Worm (Caenorhabditis elegans) whole organism, late embryonic: ENCODE measurements around the gene C33D9.10.

Source experiments
- C08G9.2 ChIP-seq: sonication (generic microtip); optimal IDR thresholded peaks from 2 replicates; lab custom pipeline; 2016; ENCODE audit warnings: mild to moderate bottlenecking, missing genetic modification characterization, moderate library complexity, missing compliant biosample characterization
- C38D4.7 ChIP-seq: fragments of 200-800 bp; sonication (Bioruptor generic); optimal IDR thresholded peaks from 2 replicates; lab custom pipeline; 2018; ENCODE audit warnings: mild to moderate bottlenecking, missing genetic modification characterization, moderate library complexity, missing compliant biosample characterization
- F13H6.1 ChIP-seq: sonication (generic microtip); optimal IDR thresholded peaks from 2 replicates; lab custom pipeline; 2016; ENCODE audit warnings: missing genetic modification characterization, missing compliant biosample characterization
- K02D7.2 ChIP-seq: sonication (generic microtip); optimal IDR thresholded peaks from 2 replicates; lab custom pipeline; 2017; ENCODE audit warnings: mild to moderate bottlenecking, missing genetic modification characterization, missing compliant biosample characterization
- K09A11.1 ChIP-seq: sonication (generic microtip); optimal IDR thresholded peaks from 2 replicates; lab custom pipeline; 2017; ENCODE audit warnings: antibody characterized with exemption, mild to moderate bottlenecking, missing genetic modification characterization, missing compliant biosample characterization; ENCODE audit not compliant: insufficient read depth
- T23F11.4 ChIP-seq: fragments of 200-800 bp; sonication (Bioruptor generic); optimal IDR thresholded peaks from 2 replicates; lab custom pipeline; 2018; ENCODE audit warnings: mild to moderate bottlenecking, missing genetic modification characterization, missing compliant biosample characterization
- Y22D7AL.16 ChIP-seq: sonication (generic microtip); optimal IDR thresholded peaks from 2 replicates; lab custom pipeline; 2016; ENCODE audit warnings: missing genetic modification characterization, missing compliant biosample characterization
- ceh-14 ChIP-seq: sonication (generic microtip); optimal IDR thresholded peaks from 2 replicates; lab custom pipeline; 2016; ENCODE audit warnings: missing genotype, missing genetic modification characterization, missing compliant biosample characterization
- ceh-18 ChIP-seq: sonication (generic microtip); optimal IDR thresholded peaks from 2 replicates; lab custom pipeline; 2016; ENCODE audit warnings: missing genetic modification characterization, missing compliant biosample characterization
- ceh-22 ChIP-seq: sonication (generic microtip); optimal IDR thresholded peaks from 2 replicates; lab custom pipeline; 2017; ENCODE audit warnings: missing biosample characterization, missing genetic modification characterization
- ceh-24 ChIP-seq: sonication (generic microtip); optimal IDR thresholded peaks from 2 replicates; lab custom pipeline; 2016; ENCODE audit warnings: mild to moderate bottlenecking, missing genetic modification characterization, missing compliant biosample characterization
- ceh-30 ChIP-seq: fragments of 150-350 bp; optimal IDR thresholded peaks from 2 replicates; lab custom pipeline; 2014; ENCODE audit warnings: missing biosample characterization, missing genetic modification characterization
- ceh-34 ChIP-seq: sonication (generic microtip); optimal IDR thresholded peaks from 2 replicates; lab custom pipeline; 2016; ENCODE audit warnings: mild to moderate bottlenecking, missing genetic modification characterization, missing compliant biosample characterization
- ceh-45 ChIP-seq: fragments of 200-800 bp; sonication (Bioruptor generic); IDR thresholded peaks from 2 replicates; pipeline ENCODE4 v1.3.6; 2022; ENCODE audit warnings: missing genetic modification reagents, missing genetic modification characterization, missing compliant biosample characterization
- ceh-48 ChIP-seq: sonication (generic microtip); optimal IDR thresholded peaks from 2 replicates; lab custom pipeline; 2016; ENCODE audit warnings: missing genetic modification characterization, inconsistent platforms, missing compliant biosample characterization
- ceh-6 ChIP-seq: fragments of 200-800 bp; sonication (Bioruptor generic); optimal IDR thresholded peaks from 2 replicates; lab custom pipeline; 2018; ENCODE audit warnings: mild to moderate bottlenecking, missing genetic modification characterization, missing compliant biosample characterization
- elt-4 ChIP-seq: sonication (generic microtip); optimal IDR thresholded peaks from 2 replicates; lab custom pipeline; 2016; ENCODE audit warnings: missing genetic modification characterization, missing compliant biosample characterization
- ets-4 ChIP-seq: sonication (generic microtip); optimal IDR thresholded peaks from 2 replicates; lab custom pipeline; 2016; ENCODE audit warnings: missing genetic modification characterization, missing compliant biosample characterization
- fkh-10 ChIP-seq: fragments of 150-350 bp; optimal IDR thresholded peaks from 2 replicates; lab custom pipeline; 2014; ENCODE audit warnings: missing biosample characterization, missing genetic modification reagents, missing genetic modification characterization
- fkh-6 ChIP-seq: sonication (generic microtip); optimal IDR thresholded peaks from 2 replicates; lab custom pipeline; 2016; ENCODE audit warnings: missing genetic modification characterization, missing compliant biosample characterization
- hlh-6 ChIP-seq: sonication (generic microtip); optimal IDR thresholded peaks from 2 replicates; lab custom pipeline; 2016; ENCODE audit warnings: missing genotype, missing genetic modification characterization, missing compliant biosample characterization
- hlh-8 ChIP-seq: sonication (generic microtip); optimal IDR thresholded peaks from 2 replicates; lab custom pipeline; 2016; ENCODE audit warnings: missing genotype, missing genetic modification characterization, missing compliant biosample characterization
- mec-3 ChIP-seq: sonication (generic microtip); optimal IDR thresholded peaks from 2 replicates; lab custom pipeline; 2016; ENCODE audit warnings: borderline replicate concordance, missing genetic modification characterization, missing compliant biosample characterization
- nfya-1 ChIP-seq: sonication (generic microtip); optimal IDR thresholded peaks from 2 replicates; lab custom pipeline; 2017; ENCODE audit warnings: missing genetic modification characterization, mild to moderate bottlenecking, missing compliant biosample characterization, antibody characterized with exemption, moderate library complexity
- npax-4 ChIP-seq: sonication (generic microtip); optimal IDR thresholded peaks from 2 replicates; lab custom pipeline; 2016; ENCODE audit warnings: missing genetic modification characterization, missing compliant biosample characterization
- pag-3 ChIP-seq: sonication (generic microtip); optimal IDR thresholded peaks from 2 replicates; lab custom pipeline; 2016; ENCODE audit warnings: missing compliant biosample characterization, missing genetic modification characterization, borderline replicate concordance
- pat-9 ChIP-seq: fragments of 200-800 bp; sonication (Bioruptor generic); optimal IDR thresholded peaks from 2 replicates; lab custom pipeline; 2018; ENCODE audit warnings: mild to moderate bottlenecking, missing genetic modification characterization, moderate library complexity, missing compliant biosample characterization
- pha-4 ChIP-seq: fragments of 150-350 bp; optimal IDR thresholded peaks from 2 replicates; lab custom pipeline; 2018; ENCODE audit warnings: missing biosample characterization, missing genetic modification reagents, missing genetic modification characterization
- pqm-1 ChIP-seq: sonication (generic microtip); optimal IDR thresholded peaks from 2 replicates; lab custom pipeline; 2016; ENCODE audit warnings: missing genetic modification characterization, missing compliant biosample characterization
- pros-1 ChIP-seq: fragments of 150-350 bp; optimal IDR thresholded peaks from 2 replicates; lab custom pipeline; 2014; ENCODE audit warnings: missing biosample characterization, missing genetic modification reagents, missing genetic modification characterization
- ref-2 ChIP-seq: sonication (generic microtip); optimal IDR thresholded peaks from 2 replicates; lab custom pipeline; 2016; ENCODE audit warnings: missing genetic modification characterization, missing compliant biosample characterization
- tbx-2 ChIP-seq: sonication (generic microtip); optimal IDR thresholded peaks from 2 replicates; lab custom pipeline; 2016; ENCODE audit warnings: missing genetic modification characterization, missing compliant biosample characterization
- unc-3 ChIP-seq, 2 experiments: fragments of 200-800 bp in 1 of 2; sonication (Bioruptor generic) in 1 of 2; sonication (generic microtip) in 1 of 2; conservative IDR thresholded peaks in 1 of 2; optimal IDR thresholded peaks in 1 of 2; 2 replicates each; pipeline versions ENCODE4 v1.3.6 to Lab custom; 2016 to 2022; ENCODE audit warnings: missing compliant biosample characterization in 2 of 2, missing genetic modification characterization in 2 of 2, missing genetic modification reagents in 1 of 2
- unc-86 ChIP-seq: sonication (generic microtip); optimal IDR thresholded peaks from 2 replicates; lab custom pipeline; 2016; ENCODE audit warnings: missing genetic modification characterization, missing compliant biosample characterization
- zip-5 ChIP-seq: sonication (generic microtip); optimal IDR thresholded peaks from 2 replicates; lab custom pipeline; 2016; ENCODE audit warnings: missing genetic modification characterization, missing compliant biosample characterization

The C33D9.10 gene

DNA sequence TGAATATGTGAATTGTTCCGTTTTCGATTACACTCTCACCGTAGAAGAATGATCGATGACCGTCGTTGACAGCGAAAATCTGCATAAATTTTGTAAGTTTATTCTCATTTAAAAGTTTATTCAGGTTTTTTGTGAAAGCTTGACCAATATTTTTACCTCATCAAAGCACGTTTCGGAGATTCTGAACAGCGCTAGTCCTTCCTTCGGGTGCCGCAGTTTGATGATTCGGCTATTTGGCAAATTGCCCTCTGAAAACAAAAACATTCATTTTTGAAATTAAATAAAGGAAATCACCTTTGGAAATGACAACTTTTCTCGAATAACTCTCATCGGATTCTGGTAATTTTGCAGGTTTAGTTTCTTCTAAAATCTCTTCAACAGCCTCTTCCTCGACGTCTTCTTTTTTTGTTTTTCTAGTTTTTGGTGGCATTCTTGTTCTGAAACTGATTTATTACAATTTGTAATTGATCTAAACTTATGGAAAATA, 47.0 kb downstream of the C33D9.10 start, which contains the start of gene F21D5.6:
TSS of gene F21D5.6 (minus strand) at position 437 of the 487 bp plus-strand sequence.
- TF ChIP-seq ref-2 (tag; lab: Kevin White, UChicago) (no peak), fkh-10 (no peak), C08G9.2 (no peak), ceh-24 (tag; lab: Kevin White, UChicago) (no peak), K02D7.2 (no peak), K09A11.1 (no peak), zip-5 (no peak), Y22D7AL.16 (tag; lab: Kevin White, UChicago) (no peak), unc-3 (GFP tag; conservative IDR thresholded peaks at IDR 0.05; lab: Robert Waterston, UW) (no peak), unc-3 (tag; optimal IDR thresholded peaks at IDR 0.05; lab: Kevin White, UChicago) (no peak), tbx-2 (tag; lab: Kevin White, UChicago) (no peak), npax-4 (tag; lab: Kevin White, UChicago) (no peak), pha-4 (no peak), ceh-18 (no peak), ceh-34 (tag; lab: Kevin White, UChicago) (no peak)

DNA sequence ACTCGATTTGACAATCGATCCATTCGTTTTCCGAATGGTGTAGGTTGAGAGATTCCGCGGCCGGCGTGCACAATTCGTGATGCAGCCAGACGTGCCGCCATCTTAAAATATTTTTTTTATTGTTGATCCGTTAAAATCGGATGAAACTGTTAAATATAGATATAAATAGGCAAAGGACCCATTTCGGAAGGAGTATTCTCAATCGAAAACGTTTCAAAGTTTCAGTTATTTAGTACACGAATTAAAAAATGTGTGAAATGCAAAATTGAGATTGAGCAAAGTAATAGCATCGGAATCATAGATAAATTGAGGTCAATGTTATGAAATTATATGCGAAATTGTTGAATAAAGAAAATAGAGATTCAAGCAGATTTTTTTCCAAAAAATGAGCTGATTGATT, 48.0 kb downstream of the C33D9.10 start, which contains the start of gene mrps-33:
TSS of gene mrps-33 (minus strand) at position 101 of the 400 bp plus-strand sequence.
- TF ChIP-seq pag-3 (tag; lab: Kevin White, UChicago) (no peak), ceh-24 (tag; lab: Kevin White, UChicago) (no peak), pat-9 (tag; lab: Kevin White, UChicago) (no peak), hlh-8 (tag; lab: Kevin White, UChicago) (no peak), K09A11.1 (no peak), C38D4.7 (GFP tag; lab: Kevin White, UChicago) (no peak)
- TF ChIP-seq, all 69 proteins: peak for 0

DNA sequence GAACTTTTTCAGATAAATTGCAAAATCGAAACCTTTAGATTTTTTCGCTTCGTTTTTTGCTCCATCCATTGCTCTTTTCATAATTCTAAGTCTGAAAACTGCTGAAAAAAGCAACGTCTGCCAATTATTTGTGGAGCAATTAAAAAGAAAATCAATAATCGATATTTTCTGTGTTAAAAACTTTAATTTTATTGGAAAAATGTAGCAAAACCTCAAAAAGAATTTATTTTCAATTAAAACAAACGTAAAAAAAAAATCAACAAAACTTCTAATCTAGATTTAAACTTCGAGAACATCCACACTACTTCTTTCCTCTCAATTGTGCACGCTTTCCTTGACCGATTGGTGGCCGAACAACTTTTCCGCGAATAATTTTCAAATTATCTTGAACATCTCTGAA, 48.7 kb downstream of the C33D9.10 start, which contains the start of gene F21D5.5:
TSS of gene F21D5.5 (minus strand) at position 101 of the 400 bp plus-strand sequence.
- TF ChIP-seq pqm-1 (tag; lab: Kevin White, UChicago) (no peak), ceh-45 (GFP tag; lab: Robert Waterston, UW) (no peak), F13H6.1 (no peak), unc-86 (tag; lab: Kevin White, UChicago) (no peak), hlh-6 (tag; lab: Kevin White, UChicago) (no peak), ceh-48 (tag; lab: Kevin White, UChicago) (no peak), ceh-30 (no peak), mec-3 (tag; lab: Kevin White, UChicago) (no peak), nfya-1 (tag; lab: Kevin White, UChicago) (no peak), fkh-6 (no peak)
- TF ChIP-seq, all 69 proteins: peak for 0

DNA sequence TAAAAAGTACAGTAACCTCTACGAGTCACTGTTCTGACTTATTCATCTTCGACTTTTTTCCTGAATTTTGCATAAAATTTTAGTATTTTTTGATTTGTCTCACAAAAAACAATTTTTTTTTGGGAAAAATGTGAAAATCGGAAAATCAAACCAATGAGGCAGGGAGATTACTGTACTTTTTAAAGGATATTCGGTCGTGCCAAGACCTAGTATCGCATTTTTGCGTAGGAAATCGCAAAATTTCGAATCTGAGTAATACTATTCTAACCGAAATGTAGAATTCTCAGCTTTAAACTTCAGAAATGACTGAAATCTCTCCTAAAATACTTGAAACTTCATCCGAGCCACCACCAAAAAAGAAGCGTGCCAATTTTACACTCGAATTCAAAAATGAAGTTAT, 50.2 kb downstream of the C33D9.10 start, which contains the start of gene F21D5.4:
TSS of gene F21D5.4 (plus strand) at position 301 of the 400 bp plus-strand sequence.
- TF ChIP-seq T23F11.4 (no peak), unc-3 (GFP tag; conservative IDR thresholded peaks at IDR 0.05; lab: Robert Waterston, UW) (no peak), unc-3 (tag; optimal IDR thresholded peaks at IDR 0.05; lab: Kevin White, UChicago) (no peak), ceh-22 (tag; lab: Kevin White, UChicago) (no peak), elt-4 (tag; lab: Kevin White, UChicago) (no peak), fkh-6 (no peak), ceh-6 (no peak), ceh-14 (tag; lab: Kevin White, UChicago) (no peak), ceh-48 (tag; lab: Kevin White, UChicago) (no peak), ets-4 (no peak), K09A11.1 (no peak), pros-1 (tag; lab: Kevin White, UChicago) (no peak)
